Worm (Caenorhabditis elegans) whole organism, mixed stage, embryonic: ENCODE measurements around the gene pafo-1.
"Not testable (repeated sequence)": the region's sequence is repeated elsewhere in the genome, so short reads cannot be mapped to it uniquely, and the experiment has no call there.

Experiments used
- elt-1 ChIP-seq: sonication (generic microtip); optimal IDR thresholded peaks from 2 replicates; lab custom pipeline; 2017; ENCODE audit warnings: missing genetic modification characterization, mild to moderate bottlenecking, missing compliant biosample characterization, antibody characterized with exemption, moderate library complexity, borderline replicate concordance; ENCODE audit not compliant: insufficient read depth
- lsy-2 ChIP-seq: fragments of 150-350 bp; optimal IDR thresholded peaks from 2 replicates; lab custom pipeline; 2014; ENCODE audit warnings: missing biosample characterization, missing genetic modification characterization
- nhr-12 ChIP-seq: fragments of 150-350 bp; optimal IDR thresholded peaks from 2 replicates; lab custom pipeline; 2014; ENCODE audit warnings: missing biosample characterization, missing genetic modification characterization
- tbx-8 ChIP-seq: fragments of 200-800 bp; sonication (Bioruptor generic); optimal IDR thresholded peaks from 2 replicates; lab custom pipeline; 2018; ENCODE audit warnings: mild to moderate bottlenecking, missing genetic modification characterization, moderate library complexity, missing compliant biosample characterization
- ztf-11 ChIP-seq: fragments of 150-350 bp; optimal IDR thresholded peaks from 2 replicates; lab custom pipeline; 2014; ENCODE audit warnings: missing biosample characterization, missing genetic modification characterization

ce11 chrV:11483580-11484092 is 37.9 kb upstream of the pafo-1 start, which contains the start of gene col-157:
- not testable (repeated sequence) for TF ChIP-seq nhr-12 (tag; lab: Kevin White, UChicago); tbx-8 (GFP tag; lab: Kevin White, UChicago); lsy-2; ztf-11 (tag; lab: Kevin White, UChicago); elt-1
